Fruit fly (Drosophila melanogaster) whole organism, embryonic: ENCODE data around the gene clumsy.

Source experiments
- ATbp ChIP-seq: fragments of 200-800 bp; sonication (Bioruptor generic); optimal IDR thresholded peaks from 2 replicates; lab custom pipeline; 2017; ENCODE audit warnings: missing biosample characterization, mild to moderate bottlenecking, missing genetic modification characterization, missing genetic modification reagents
- Atf6 ChIP-seq: fragments of 200-800 bp; sonication (Bioruptor generic); IDR thresholded peaks from 2 replicates; pipeline ENCODE4 v1.3.6; 2022; ENCODE audit warnings: missing biosample characterization, missing genetic modification characterization
- B-H2 ChIP-seq: fragments of 200-800 bp; sonication (Bioruptor generic); optimal IDR thresholded peaks from 2 replicates; lab custom pipeline; 2018; ENCODE audit warnings: missing biosample characterization, mild to moderate bottlenecking, missing genetic modification characterization
- C15 ChIP-seq: fragments of 200-800 bp; sonication (Bioruptor generic); IDR thresholded peaks from 3 replicates; pipeline ENCODE4 v1.3.6; 2022; ENCODE audit warnings: missing biosample characterization, missing genetic modification characterization
- CG10267 ChIP-seq: fragments of 200-800 bp; sonication (Bioruptor generic); optimal IDR thresholded peaks from 2 replicates; lab custom pipeline; 2018; ENCODE audit warnings: missing biosample characterization, mild to moderate bottlenecking, missing genetic modification characterization, moderate library complexity
- CG11085 ChIP-seq: fragments of 200-800 bp; sonication (Bioruptor generic); IDR thresholded peaks from 2 replicates; pipeline ENCODE4 v1.3.6; 2022; ENCODE audit warnings: missing biosample characterization, missing genetic modification characterization
- CG11247 ChIP-seq: fragments of 200-800 bp; sonication (Bioruptor generic); IDR thresholded peaks from 2 replicates; pipeline ENCODE4 v1.3.6; 2022; ENCODE audit warnings: missing biosample characterization, missing genetic modification characterization
- CG12391 ChIP-seq: fragments of 200-800 bp; sonication (Bioruptor generic); optimal IDR thresholded peaks from 3 replicates; lab custom pipeline; 2018; ENCODE audit warnings: missing biosample characterization, mild to moderate bottlenecking, missing genetic modification characterization, moderate library complexity
- CG12769 ChIP-seq: fragments of 200-800 bp; sonication (Bioruptor generic); optimal IDR thresholded peaks from 2 replicates; lab custom pipeline; 2019; ENCODE audit warnings: missing biosample characterization, mild to moderate bottlenecking, missing genetic modification characterization, moderate library complexity
- CG12942 ChIP-seq: fragments of 200-800 bp; sonication (Bioruptor generic); optimal IDR thresholded peaks from 3 replicates; lab custom pipeline; 2016; ENCODE audit warnings: missing biosample characterization, missing genetic modification characterization
- CG13894 ChIP-seq: fragments of 200-800 bp; sonication (Bioruptor generic); optimal IDR thresholded peaks from 3 replicates; lab custom pipeline; 2018; ENCODE audit warnings: missing biosample characterization, mild to moderate bottlenecking, missing genetic modification characterization, moderate library complexity
- CG15601 ChIP-seq: fragments of 200-800 bp; sonication (Bioruptor generic); optimal IDR thresholded peaks from 3 replicates; lab custom pipeline; 2019; ENCODE audit warnings: missing biosample characterization, mild to moderate bottlenecking, missing genetic modification characterization, moderate library complexity
- CG17186 ChIP-seq: fragments of 200-800 bp; sonication (Bioruptor generic); optimal IDR thresholded peaks from 3 replicates; lab custom pipeline; 2017; ENCODE audit warnings: missing biosample characterization, missing genetic modification reagents, missing genetic modification characterization
- CG18619 ChIP-seq: fragments of 200-800 bp; sonication (Bioruptor generic); optimal IDR thresholded peaks from 3 replicates; lab custom pipeline; 2017; ENCODE audit warnings: missing biosample characterization, mild to moderate bottlenecking, missing genetic modification characterization
- CG2120 ChIP-seq: fragments of 200-800 bp; sonication (Bioruptor generic); optimal IDR thresholded peaks from 3 replicates; lab custom pipeline; 2016; ENCODE audit warnings: missing biosample characterization, missing genetic modification characterization
- CG9727 ChIP-seq: fragments of 200-800 bp; sonication (Bioruptor generic); optimal IDR thresholded peaks from 3 replicates; lab custom pipeline; 2017; ENCODE audit warnings: missing biosample characterization, mild to moderate bottlenecking, missing genetic modification characterization
- CkIIα-i1 ChIP-seq: fragments of 200-800 bp; sonication (Bioruptor generic); IDR thresholded peaks from 2 replicates; pipeline ENCODE4 v1.3.6; 2022; ENCODE audit warnings: missing biosample characterization, missing genetic modification characterization
- Deaf1 ChIP-seq: fragments of 200-800 bp; optimal IDR thresholded peaks from 3 replicates; lab custom pipeline; 2019; ENCODE audit warnings: missing biosample characterization, mild to moderate bottlenecking, missing genetic modification characterization, moderate library complexity
- Dp ChIP-seq: fragments of 200-800 bp; sonication (Bioruptor generic); optimal IDR thresholded peaks from 2 replicates; lab custom pipeline; 2018; ENCODE audit warnings: missing biosample characterization, mild to moderate bottlenecking, missing genetic modification characterization, moderate library complexity
- Drgx ChIP-seq: fragments of 200-800 bp; sonication (Bioruptor generic); IDR thresholded peaks from 2 replicates; pipeline ENCODE4 v1.3.6; 2022; ENCODE audit warnings: missing biosample characterization, missing genetic modification characterization
- E2f2 ChIP-seq: fragments of 200-800 bp; sonication (Bioruptor generic); IDR thresholded peaks from 2 replicates; pipeline ENCODE4 v1.3.6; 2022; ENCODE audit warnings: missing biosample characterization, missing genetic modification characterization
- Fer2 ChIP-seq: fragments of 200-800 bp; sonication (Bioruptor generic); optimal IDR thresholded peaks from 2 replicates; lab custom pipeline; 2018; ENCODE audit warnings: missing biosample characterization, mild to moderate bottlenecking, missing genetic modification characterization, moderate library complexity
- Fer3 ChIP-seq: fragments of 200-800 bp; sonication (Bioruptor generic); optimal IDR thresholded peaks from 2 replicates; lab custom pipeline; 2018; ENCODE audit warnings: missing biosample characterization, mild to moderate bottlenecking, missing genetic modification characterization, moderate library complexity
- H2.0 ChIP-seq: fragments of 200-800 bp; sonication (Bioruptor generic); IDR thresholded peaks from 2 replicates; pipeline ENCODE4 v1.3.6; 2022; ENCODE audit warnings: missing biosample characterization, missing genetic modification characterization
- Jarid2 ChIP-seq: fragments of 200-800 bp; sonication (Bioruptor generic); optimal IDR thresholded peaks from 3 replicates; lab custom pipeline; 2017; ENCODE audit warnings: mild to moderate bottlenecking, missing biosample characterization, missing genetic modification reagents, missing genetic modification characterization
- Lhr ChIP-seq: fragments of 200-800 bp; sonication (Bioruptor generic); optimal IDR thresholded peaks from 3 replicates; lab custom pipeline; 2017; ENCODE audit warnings: mild to moderate bottlenecking, missing biosample characterization, missing genetic modification reagents, missing genetic modification characterization
- Med ChIP-seq: fragments of 200-800 bp; sonication (Bioruptor generic); peaks from one replicate; lab custom pipeline; 2016; ENCODE audit warnings: missing biosample characterization, missing genetic modification characterization, mild to moderate bottlenecking, inconsistent platforms, moderate library complexity
- Scr ChIP-seq: fragments of 200-800 bp; sonication (Bioruptor generic); IDR thresholded peaks from 2 replicates; pipeline ENCODE4 v1.3.6; 2022; ENCODE audit warnings: missing biosample characterization, missing genetic modification characterization; ENCODE audit not compliant: partially characterized antibody
- abd-A ChIP-seq: fragments of 200-800 bp; sonication (Bioruptor generic); optimal IDR thresholded peaks from 3 replicates; lab custom pipeline; 2019; ENCODE audit warnings: missing biosample characterization, mild to moderate bottlenecking, missing genetic modification characterization, moderate library complexity
- chinmo ChIP-seq: fragments of 200-800 bp; sonication (Bioruptor generic); IDR thresholded peaks from 4 replicates; pipeline ENCODE4 v1.3.6; 2022; ENCODE audit warnings: missing biosample characterization, missing genetic modification characterization; ENCODE audit not compliant: partially characterized antibody
- da ChIP-seq: fragments of 200-800 bp; sonication (Bioruptor generic); optimal IDR thresholded peaks from 2 replicates; lab custom pipeline; 2016; ENCODE audit warnings: missing biosample characterization, missing genetic modification characterization
- emc ChIP-seq: fragments of 200-800 bp; sonication (Bioruptor generic); optimal IDR thresholded peaks from 2 replicates; lab custom pipeline; 2016; ENCODE audit warnings: missing biosample characterization, missing genetic modification characterization
- esg ChIP-seq: fragments of 200-800 bp; sonication (Bioruptor generic); conservative IDR thresholded peaks from 2 replicates; pipeline ENCODE4 v1.3.6; 2022; ENCODE audit warnings: missing biosample characterization, missing genetic modification characterization
- eve ChIP-seq, 2 experiments: fragments of >200 bp; optimal IDR thresholded peaks; 2 replicates each; lab custom pipeline; 2017; ENCODE audit warnings: missing biosample characterization in 2 of 2, missing genetic modification characterization in 2 of 2
- hth ChIP-seq: fragments of >200 bp; optimal IDR thresholded peaks from 2 replicates; lab custom pipeline; 2017; ENCODE audit warnings: inconsistent platforms
- kni ChIP-seq: fragments of 200-800 bp; sonication (Bioruptor generic); optimal IDR thresholded peaks from 3 replicates; lab custom pipeline; 2017; ENCODE audit warnings: mild to moderate bottlenecking, missing biosample characterization, missing genetic modification reagents, missing genetic modification characterization
- mld ChIP-seq: fragments of 200-800 bp; sonication (Bioruptor generic); IDR thresholded peaks from 3 replicates; pipeline ENCODE4 v1.3.6; 2022; ENCODE audit warnings: missing biosample characterization, missing genetic modification characterization; ENCODE audit not compliant: partially characterized antibody
- nau ChIP-seq: fragments of 200-800 bp; sonication (Bioruptor generic); optimal IDR thresholded peaks from 3 replicates; lab custom pipeline; 2017; ENCODE audit warnings: missing biosample characterization, mild to moderate bottlenecking, missing genetic modification characterization, missing genetic modification reagents
- prd ChIP-seq, 3 experiments: fragments of >200 bp in 2 of 3; fragments of 200-800 bp in 1 of 3; sonication (Bioruptor generic) in 1 of 3; optimal IDR thresholded peaks in 2 of 3; IDR thresholded peaks in 1 of 3; 2 replicates in 2 of 3; 3 replicates in 1 of 3; pipeline versions ENCODE4 v1.3.6 to Lab custom; 2017 to 2022; ENCODE audit warnings: missing biosample characterization in 1 of 3, missing genetic modification characterization in 1 of 3
- ranshi ChIP-seq: fragments of 200-800 bp; sonication (Bioruptor generic); IDR thresholded peaks from 2 replicates; pipeline ENCODE4 v1.3.6; 2022; ENCODE audit warnings: missing biosample characterization, missing genetic modification characterization
- sens ChIP-seq: fragments of 200-800 bp; sonication (Bioruptor generic); peaks from one replicate; lab custom pipeline; 2016; ENCODE audit warnings: missing biosample characterization, missing genetic modification characterization
- slbo ChIP-seq: fragments of 200-800 bp; sonication (Bioruptor generic); IDR thresholded peaks from 2 replicates; pipeline ENCODE4 v1.3.6; 2022; ENCODE audit warnings: missing biosample characterization, missing genetic modification characterization
- so ChIP-seq: fragments of 200-800 bp; sonication (Bioruptor generic); IDR thresholded peaks from 3 replicates; pipeline ENCODE4 v1.3.6; 2022; ENCODE audit warnings: missing biosample characterization, missing genetic modification characterization
- sqz ChIP-seq: fragments of 200-800 bp; sonication (Bioruptor generic); optimal IDR thresholded peaks from 3 replicates; lab custom pipeline; 2018; ENCODE audit warnings: missing biosample characterization, mild to moderate bottlenecking, missing genetic modification characterization
- stwl ChIP-seq: fragments of 200-800 bp; sonication (Bioruptor generic); optimal IDR thresholded peaks from 3 replicates; lab custom pipeline; 2018; ENCODE audit warnings: missing biosample characterization, mild to moderate bottlenecking, missing genetic modification characterization, moderate library complexity
- wek ChIP-seq: fragments of 200-800 bp; sonication (Bioruptor generic); optimal IDR thresholded peaks from 3 replicates; lab custom pipeline; 2018; ENCODE audit warnings: missing biosample characterization, mild to moderate bottlenecking, missing genetic modification characterization, moderate library complexity

The clumsy gene

DNA sequence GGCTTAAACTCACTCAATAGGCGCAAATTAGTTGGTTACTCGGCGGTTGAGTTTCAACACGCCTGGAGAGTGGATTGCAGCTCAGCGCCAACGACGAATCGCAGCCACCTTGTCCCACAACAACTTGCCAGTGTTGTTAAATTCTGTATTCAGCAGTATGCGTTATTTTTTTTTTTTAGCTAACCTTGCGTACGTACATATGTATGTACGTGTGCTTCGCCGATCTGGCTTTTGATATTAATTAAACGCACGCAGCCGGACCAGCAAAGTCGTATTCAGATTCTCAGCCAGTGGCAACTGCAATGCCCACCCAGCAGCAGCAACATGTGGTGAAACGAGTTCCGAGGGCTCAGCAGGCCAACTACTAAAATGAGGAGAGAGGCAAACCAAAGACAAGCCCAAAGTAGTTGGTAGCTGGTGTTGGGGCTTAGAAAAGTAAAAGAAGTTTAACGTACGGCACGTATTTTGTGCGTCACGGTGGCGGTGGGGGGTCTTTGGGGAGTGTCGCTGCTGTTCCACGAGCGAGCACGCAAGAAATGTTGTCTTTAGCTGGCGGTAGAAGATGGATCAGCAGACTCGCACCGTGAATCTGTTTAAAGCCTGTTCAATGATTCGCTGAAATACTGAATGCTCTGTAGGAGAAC is 38.9 kb downstream of the clumsy start:
- no peak for TF ChIP-seq ATbp (GFP tag; lab: Kevin White, UChicago)
- TF ChIP-seq Med: peak; percentile 51
- TF ChIP-seq sens (GFP tag; lab: Kevin White, UChicago): peak; percentile 61
- TF ChIP-seq prd (optimal IDR thresholded peaks at IDR 0.05; lab: Kevin White, UChicago): no peak
- no peak for TF ChIP-seq prd (GFP tag; IDR thresholded peaks at IDR 0.05; lab: Robert Waterston, UW)
- no peak for TF ChIP-seq CG18619 (GFP tag; lab: Kevin White, UChicago)
- TF ChIP-seq Drgx: peak; percentile 45; the same call in 1 of the 2 replicates
- no peak for TF ChIP-seq wek
- TF ChIP-seq emc (GFP tag; lab: Kevin White, UChicago): no peak
- 0 out of 2 replicates have a peak, but pooled peaks have one; percentile 12 for TF ChIP-seq Atf6 (GFP tag; lab: Robert Waterston, UW)
- TF ChIP-seq CG12769 (tag; lab: Kevin White, UChicago): peak; percentile 8
- no peak for TF ChIP-seq Fer3 (tag; lab: Kevin White, UChicago)
- no peak for TF ChIP-seq B-H2
- peak; percentile 76; the same call in 1 of the 4 replicates for TF ChIP-seq chinmo (GFP tag; lab: Robert Waterston, UW)
- TF ChIP-seq CG10267 (tag; lab: Kevin White, UChicago): peak; percentile 24
- TF ChIP-seq C15 (GFP tag; lab: Robert Waterston, UW): no peak
- no peak for TF ChIP-seq hth (lab: Kevin White, UChicago)
- TF ChIP-seq kni (GFP tag; lab: Kevin White, UChicago): peak; percentile 73
- peak; percentile 57 for TF ChIP-seq stwl (tag; lab: Kevin White, UChicago)
- TF ChIP-seq, all 482 proteins: peak for 9

DNA sequence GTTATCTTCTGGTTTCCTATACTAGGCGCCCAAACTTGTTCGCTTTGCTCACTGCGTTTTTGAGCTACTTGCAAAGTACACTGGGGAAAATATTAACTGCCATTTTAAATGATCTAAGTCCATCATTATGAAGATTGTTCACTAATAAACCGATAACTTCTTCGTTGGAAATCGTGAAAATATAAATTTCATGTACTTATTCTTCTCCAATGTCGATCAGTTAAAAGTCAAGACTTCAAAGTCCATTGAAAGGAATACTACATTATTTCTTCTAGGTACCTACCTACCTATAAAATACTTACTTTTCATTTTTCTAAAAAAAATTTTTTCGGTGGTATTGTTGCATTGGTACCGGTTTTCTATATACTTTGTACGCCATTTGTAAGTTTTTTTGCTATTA is 40.4 kb downstream of the clumsy start:
- TF ChIP-seq nau: no peak
- peak; percentile 53 for TF ChIP-seq Drgx
- TF ChIP-seq eve (GFP tag; optimal IDR thresholded peaks at IDR 0.05; lab: Kevin White, UChicago): peak in 1 of 2 experiments; percentile 18
- TF ChIP-seq sens (GFP tag; lab: Kevin White, UChicago): peak; percentile 23
- peak; percentile 25 for TF ChIP-seq Med
- TF ChIP-seq, all 482 proteins: peak for 4

DNA sequence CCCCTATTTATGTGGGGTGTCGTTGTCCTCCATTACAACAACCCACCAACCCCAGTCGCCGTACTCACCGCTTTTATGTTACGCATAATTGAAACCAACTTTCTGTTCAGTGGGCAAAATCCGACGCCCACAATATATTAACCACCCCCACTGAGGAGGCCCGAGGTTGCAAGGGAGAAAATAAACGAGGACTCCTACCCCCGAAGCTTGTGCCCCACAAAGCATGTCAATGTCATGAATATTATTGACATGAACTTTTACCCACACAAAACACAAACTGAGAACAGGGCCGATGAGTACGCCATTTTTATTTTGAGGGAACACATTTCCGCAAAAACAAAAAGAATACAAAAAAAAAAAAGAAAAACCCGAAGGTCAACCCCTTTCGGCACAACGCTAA is 41.7 kb downstream of the clumsy start:
- no peak for TF ChIP-seq CG12391 (tag; lab: Kevin White, UChicago)
- no peak for TF ChIP-seq H2.0 (GFP tag; lab: Robert Waterston, UW)
- TF ChIP-seq E2f2 (GFP tag; lab: Robert Waterston, UW): no peak
- TF ChIP-seq CkIIα-i1: no peak
- no peak for TF ChIP-seq slbo (GFP tag; lab: Robert Waterston, UW)
- no peak for TF ChIP-seq CG9727 (GFP tag; lab: Kevin White, UChicago)
- TF ChIP-seq hth (lab: Kevin White, UChicago): no peak
- no peak for TF ChIP-seq Dp (GFP tag; lab: Kevin White, UChicago)
- TF ChIP-seq Jarid2 (GFP tag; lab: Kevin White, UChicago): no peak
- TF ChIP-seq abd-A (tag; lab: Kevin White, UChicago): peak; percentile 72
- TF ChIP-seq CG17186 (GFP tag; lab: Kevin White, UChicago): no peak
- peak; percentile 54 for TF ChIP-seq sqz (GFP tag; lab: Kevin White, UChicago)
- no peak for TF ChIP-seq da
- TF ChIP-seq Fer2 (tag; lab: Kevin White, UChicago): no peak
- no peak for TF ChIP-seq CG12942 (GFP tag; lab: Kevin White, UChicago)
- peak; percentile 32 for TF ChIP-seq CG13894 (tag; lab: Kevin White, UChicago)
- TF ChIP-seq Lhr (GFP tag; lab: Kevin White, UChicago): no peak
- TF ChIP-seq Atf6 (GFP tag; lab: Robert Waterston, UW): no peak
- TF ChIP-seq so (GFP tag; lab: Robert Waterston, UW): no peak
- TF ChIP-seq CG11247 (GFP tag; lab: Robert Waterston, UW): no peak
- TF ChIP-seq CG11085 (GFP tag; lab: Robert Waterston, UW): no peak
- peak; percentile 62 for TF ChIP-seq Deaf1 (tag; lab: Kevin White, UChicago)
- no peak for TF ChIP-seq Scr (GFP tag; lab: Robert Waterston, UW)
- TF ChIP-seq mld (GFP tag; lab: Robert Waterston, UW): no peak
- TF ChIP-seq esg: no peak
- no peak for TF ChIP-seq B-H2
- no peak for TF ChIP-seq ranshi
- no peak for TF ChIP-seq CG15601 (tag; lab: Kevin White, UChicago)
- TF ChIP-seq CG2120 (GFP tag; lab: Kevin White, UChicago): no peak
